Worm (Caenorhabditis elegans) whole organism, young adult: ENCODE measurements around the gene Y116A8C.25.
"Not testable (repeated sequence)": the region's sequence is repeated elsewhere in the genome, so short reads cannot be mapped to it uniquely, and the experiment has no call there.

Experiments
- B0019.2 ChIP-seq: fragments of 200-800 bp; sonication (Bioruptor generic); conservative IDR thresholded peaks from 2 replicates; pipeline ENCODE4 v1.3.6; 2022; ENCODE audit warnings: missing genetic modification reagents, missing genetic modification characterization, missing compliant biosample characterization
- B0261.1 ChIP-seq: sonication (generic microtip); optimal IDR thresholded peaks from 2 replicates; lab custom pipeline; 2016; ENCODE audit warnings: mild to moderate bottlenecking, missing genetic modification characterization, moderate library complexity, missing compliant biosample characterization
- B0336.3 ChIP-seq: fragments of 200-800 bp; sonication (Bioruptor generic); IDR thresholded peaks from 2 replicates; pipeline ENCODE4 v1.3.6; 2022; ENCODE audit warnings: missing genetic modification characterization, missing compliant biosample characterization
- C06A6.2 ChIP-seq: fragments of 200-800 bp; sonication (Bioruptor generic); conservative IDR thresholded peaks from 2 replicates; pipeline ENCODE4 v1.3.6; 2022; ENCODE audit warnings: missing genetic modification characterization, missing compliant biosample characterization
- F22D6.2 ChIP-seq: sonication (generic microtip); optimal IDR thresholded peaks from 2 replicates; lab custom pipeline; 2016; ENCODE audit warnings: mild to moderate bottlenecking, missing genetic modification characterization, missing compliant biosample characterization
- F33H1.4 ChIP-seq: fragments of 200-800 bp; sonication (Bioruptor generic); IDR thresholded peaks from 2 replicates; pipeline ENCODE4 v1.3.6; 2022; ENCODE audit warnings: missing genetic modification reagents, missing genetic modification characterization, missing compliant biosample characterization
- F37B4.10 ChIP-seq: fragments of 200-800 bp; sonication (Bioruptor generic); IDR thresholded peaks from 2 replicates; pipeline ENCODE4 v1.3.6; 2022; ENCODE audit warnings: missing genetic modification characterization, missing compliant biosample characterization
- F39B2.1 ChIP-seq: fragments of 200-800 bp; sonication (Bioruptor generic); IDR thresholded peaks from 2 replicates; pipeline ENCODE4 v1.3.6; 2022; ENCODE audit warnings: missing genetic modification reagents, missing genetic modification characterization, missing compliant biosample characterization
- F49E8.2 ChIP-seq: sonication (generic microtip); optimal IDR thresholded peaks from 3 replicates; lab custom pipeline; 2017; ENCODE audit warnings: missing genetic modification characterization, mild to moderate bottlenecking, missing compliant biosample characterization, antibody characterized with exemption, moderate library complexity; ENCODE audit not compliant: insufficient read depth
- F52B5.7 ChIP-seq: sonication (generic microtip); optimal IDR thresholded peaks from 2 replicates; lab custom pipeline; 2016; ENCODE audit warnings: mild to moderate bottlenecking, missing genetic modification characterization, missing compliant biosample characterization
- F55B11.4 ChIP-seq: sonication (generic microtip); optimal IDR thresholded peaks from 2 replicates; lab custom pipeline; 2016; ENCODE audit warnings: missing compliant biosample characterization, missing genetic modification characterization, borderline replicate concordance; ENCODE audit not compliant: insufficient read depth
- T26A5.8 ChIP-seq: sonication (generic microtip); optimal IDR thresholded peaks from 2 replicates; lab custom pipeline; 2016; ENCODE audit warnings: missing genetic modification characterization, missing compliant biosample characterization
- Y67H2A.10 ChIP-seq: fragments of 200-800 bp; sonication (Bioruptor generic); conservative IDR thresholded peaks from 2 replicates; pipeline ENCODE4 v1.3.6; 2022; ENCODE audit warnings: missing genetic modification reagents, missing genetic modification characterization, missing compliant biosample characterization
- Y79H2A.3 ChIP-seq: fragments of 200-800 bp; sonication (Bioruptor generic); conservative IDR thresholded peaks from 2 replicates; pipeline ENCODE4 v1.3.6; 2022; ENCODE audit warnings: missing genetic modification reagents, missing genetic modification characterization, missing compliant biosample characterization
- akir-1 ChIP-seq: fragments of 200-800 bp; sonication (Bioruptor generic); optimal IDR thresholded peaks from 2 replicates; lab custom pipeline; 2018; ENCODE audit warnings: mild to moderate bottlenecking, missing genetic modification characterization, moderate library complexity, missing compliant biosample characterization
- aptf-3 ChIP-seq: fragments of 200-800 bp; sonication (Bioruptor generic); IDR thresholded peaks from 2 replicates; pipeline ENCODE4 v1.3.6; 2022; ENCODE audit warnings: missing genetic modification characterization, missing compliant biosample characterization
- attf-6 ChIP-seq: fragments of 200-800 bp; sonication (Bioruptor generic); IDR thresholded peaks from 2 replicates; pipeline ENCODE4 v1.3.6; 2022; ENCODE audit warnings: missing genetic modification reagents, missing genetic modification characterization, missing compliant biosample characterization
- bed-1 ChIP-seq: fragments of 200-800 bp; sonication (Bioruptor generic); IDR thresholded peaks from 2 replicates; pipeline ENCODE4 v1.3.6; 2022; ENCODE audit warnings: missing genetic modification reagents, missing genetic modification characterization, missing compliant biosample characterization
- ccch-3 ChIP-seq: fragments of 200-800 bp; sonication (Bioruptor generic); optimal IDR thresholded peaks from 2 replicates; lab custom pipeline; 2018; ENCODE audit warnings: mild to moderate bottlenecking, missing genetic modification characterization, missing compliant biosample characterization
- dox-1 ChIP-seq: fragments of 200-800 bp; sonication (Bioruptor generic); IDR thresholded peaks from 2 replicates; pipeline ENCODE4 v1.3.6; 2022; ENCODE audit warnings: missing genetic modification reagents, missing genetic modification characterization, missing compliant biosample characterization
- efl-1 ChIP-seq: fragments of 150-350 bp; optimal IDR thresholded peaks from 2 replicates; lab custom pipeline; 2014; ENCODE audit warnings: missing biosample characterization, missing genetic modification reagents, missing genetic modification characterization
- him-1 ChIP-seq: sonication (generic microtip); optimal IDR thresholded peaks from 2 replicates; lab custom pipeline; 2016; ENCODE audit warnings: missing genotype, missing genetic modification reagents, missing genetic modification characterization, missing compliant biosample characterization
- hlh-26 ChIP-seq: fragments of 200-800 bp; sonication (Bioruptor generic); conservative IDR thresholded peaks from 2 replicates; pipeline ENCODE4 v1.3.6; 2022; ENCODE audit warnings: missing genetic modification reagents, missing genetic modification characterization, missing compliant biosample characterization
- hmg-1.2 ChIP-seq: fragments of 200-800 bp; sonication (Bioruptor generic); IDR thresholded peaks from 2 replicates; pipeline ENCODE4 v1.3.6; 2022; ENCODE audit warnings: missing genetic modification reagents, missing genetic modification characterization, missing compliant biosample characterization
- hsf-1 ChIP-seq: fragments of 200-800 bp; sonication (Bioruptor generic); IDR thresholded peaks from 2 replicates; pipeline ENCODE4 v1.3.6; 2022; ENCODE audit warnings: missing genetic modification reagents, missing genetic modification characterization, missing compliant biosample characterization
- let-607 ChIP-seq, 2 experiments: fragments of 200-800 bp in 1 of 2; sonication (Bioruptor generic) in 1 of 2; sonication (generic microtip) in 1 of 2; optimal IDR thresholded peaks; 2 replicates each; lab custom pipeline; 2016 to 2018; ENCODE audit warnings: mild to moderate bottlenecking in 2 of 2, missing compliant biosample characterization in 2 of 2, missing genetic modification characterization in 2 of 2, moderate library complexity in 2 of 2, missing genotype in 1 of 2
- lin-26 ChIP-seq: fragments of 200-800 bp; sonication (Bioruptor generic); IDR thresholded peaks from 2 replicates; pipeline ENCODE4 v1.3.6; 2022; ENCODE audit warnings: missing genetic modification reagents, missing genetic modification characterization, missing compliant biosample characterization
- lin-35 ChIP-seq, 3 experiments: fragments of 150-350 bp in 2 of 3; sonication (generic microtip) in 1 of 3; optimal IDR thresholded peaks; 2 replicates each; lab custom pipeline; 2014 to 2018; ENCODE audit warnings: missing biosample characterization in 3 of 3, missing genetic modification characterization in 3 of 3, missing genetic modification reagents in 3 of 3
- lir-1 ChIP-seq: fragments of 200-800 bp; sonication (Bioruptor generic); conservative IDR thresholded peaks from 2 replicates; pipeline ENCODE4 v1.3.6; 2022; ENCODE audit warnings: missing genetic modification reagents, missing genetic modification characterization, missing compliant biosample characterization
- madf-3 ChIP-seq: fragments of 200-800 bp; sonication (Bioruptor generic); IDR thresholded peaks from 2 replicates; pipeline ENCODE4 v1.3.6; 2022; ENCODE audit warnings: missing genetic modification reagents, missing genetic modification characterization, missing compliant biosample characterization
- madf-8 ChIP-seq: fragments of 200-800 bp; sonication (Bioruptor generic); conservative IDR thresholded peaks from 2 replicates; pipeline ENCODE4 v1.3.6; 2022; ENCODE audit warnings: missing genetic modification reagents, missing genetic modification characterization, missing compliant biosample characterization
- mes-4 ChIP-seq: sonication (generic microtip); optimal IDR thresholded peaks from 2 replicates; lab custom pipeline; 2016; ENCODE audit warnings: missing genotype, missing genetic modification characterization, missing compliant biosample characterization
- nfyb-1 ChIP-seq: fragments of 200-800 bp; sonication (Bioruptor generic); IDR thresholded peaks from 2 replicates; pipeline ENCODE4 v1.3.6; 2022; ENCODE audit warnings: missing genetic modification reagents, missing genetic modification characterization, missing compliant biosample characterization
- rpc-1 ChIP-seq, 2 experiments: fragments of 150-350 bp in 1 of 2; sonication (generic microtip) in 1 of 2; optimal IDR thresholded peaks; 2 replicates each; lab custom pipeline; 2014 to 2018; ENCODE audit warnings: missing biosample characterization in 1 of 2, missing genetic modification characterization in 1 of 2, missing genetic modification reagents in 1 of 2, missing genotype in 1 of 2
- snpc-3.4 ChIP-seq: sonication (generic microtip); optimal IDR thresholded peaks from 2 replicates; lab custom pipeline; 2017; ENCODE audit warnings: missing genetic modification characterization, mild to moderate bottlenecking, missing compliant biosample characterization, antibody characterized with exemption, moderate library complexity, missing genotype, missing genetic modification reagents
- snpc-4 ChIP-seq, 5 experiments: fragments of 150-350 bp in 1 of 5; sonication (generic microtip) in 4 of 5; optimal IDR thresholded peaks; 2 replicates each; lab custom pipeline; 2014 to 2018; ENCODE audit warnings: missing genetic modification characterization in 5 of 5, missing biosample characterization in 3 of 5, antibody characterized with exemption in 2 of 5, mild to moderate bottlenecking in 2 of 5, missing compliant biosample characterization in 2 of 5, missing genotype in 2 of 5, moderate library complexity in 2 of 5, missing genetic modification reagents in 1 of 5
- tbp1 ChIP-seq: fragments of 200-800 bp; sonication (Bioruptor generic); optimal IDR thresholded peaks from 2 replicates; lab custom pipeline; 2018; ENCODE audit warnings: mild to moderate bottlenecking, missing genetic modification characterization, missing compliant biosample characterization
- xnd-1 ChIP-seq: sonication (generic microtip); optimal IDR thresholded peaks from 2 replicates; lab custom pipeline; 2016; ENCODE audit warnings: missing genotype, missing genetic modification reagents, missing genetic modification characterization, missing compliant biosample characterization
- ztf-25 ChIP-seq: fragments of 200-800 bp; sonication (Bioruptor generic); IDR thresholded peaks from 2 replicates; pipeline ENCODE4 v1.3.6; 2022; ENCODE audit warnings: missing genetic modification reagents, missing genetic modification characterization, missing compliant biosample characterization
- ztf-26 ChIP-seq: sonication (generic microtip); optimal IDR thresholded peaks from 2 replicates; lab custom pipeline; 2017; ENCODE audit warnings: missing genetic modification characterization, missing compliant biosample characterization

Y116A8C.25 gene

DNA sequence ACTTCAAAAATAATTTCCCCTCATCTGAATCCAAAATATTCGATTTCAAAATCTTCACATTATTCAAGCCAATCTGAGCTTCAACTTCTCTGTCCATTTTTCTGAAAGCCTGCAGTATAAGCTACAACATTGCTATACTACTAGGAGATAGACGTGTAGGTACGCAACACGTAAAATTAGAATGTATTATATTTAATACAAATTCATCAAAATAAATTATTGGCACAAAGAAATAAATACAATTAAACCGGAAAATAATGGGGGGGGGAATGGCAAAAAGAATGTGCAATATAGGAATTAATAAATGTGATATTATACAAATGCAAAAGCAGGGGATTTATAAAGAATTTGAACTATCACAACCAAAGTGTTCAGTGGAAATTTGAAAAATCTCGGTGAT, at the start of gene Y116A8C.25:
TSS of gene Y116A8C.25 (minus strand) at position 101 of the 400 bp plus-strand sequence.
- 0 out of 2 replicates have a peak, but pooled peaks have one; percentile 24 for TF ChIP-seq attf-6
- no peak for TF ChIP-seq snpc-4 (GFP tag; optimal IDR thresholded peaks at IDR 0.05; lab: Kevin White, UChicago)
- peak in 1 of 4 experiments; percentile 15 for TF ChIP-seq snpc-4 (tag; optimal IDR thresholded peaks at IDR 0.05; lab: Kevin White, UChicago)
- TF ChIP-seq lin-26 (GFP tag; lab: Robert Waterston, UW) = no peak

DNA sequence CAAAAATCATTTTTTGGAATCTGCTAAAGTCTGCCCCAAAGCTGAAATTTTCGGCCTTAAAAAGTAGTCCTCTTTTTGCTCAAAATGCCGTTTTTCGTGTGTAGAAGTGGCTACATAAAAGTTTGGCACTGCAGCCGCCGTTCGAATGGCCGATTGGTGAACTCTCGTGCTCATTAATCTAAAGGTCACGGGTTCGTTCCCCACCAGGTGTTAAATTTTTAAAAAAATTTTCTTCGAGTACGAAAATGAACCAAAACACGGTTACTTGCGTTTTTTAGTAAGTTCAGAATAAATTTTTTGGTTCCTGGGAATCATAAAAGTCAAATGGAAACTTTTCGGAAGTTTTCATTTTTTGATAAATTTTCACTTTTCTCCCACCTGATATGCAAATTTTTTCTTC, 48.7 kb upstream of the Y116A8C.25 start:
- TF ChIP-seq B0261.1 (tag; lab: Kevin White, UChicago) (peak; percentile 53), rpc-1 (tag; optimal IDR thresholded peaks at IDR 0.05; lab: Kevin White, UChicago) (peak; percentile 65), hmg-1.2 (GFP tag; lab: Robert Waterston, UW) (0 out of 2 replicates have a peak, but pooled peaks have one; percentile 15), ztf-25 (GFP tag; lab: Robert Waterston, UW) (0 out of 2 replicates have a peak, but pooled peaks have one; percentile 56), dox-1 (GFP tag; lab: Robert Waterston, UW) (0 out of 2 replicates have a peak, but pooled peaks have one; percentile 8), snpc-4 (tag; optimal IDR thresholded peaks at IDR 0.05; lab: Kevin White, UChicago) (peak in 1 of 4 experiments; percentile 82), tbp1 (GFP tag; lab: Kevin White, UChicago) (peak; percentile 82), attf-6 (0 out of 2 replicates have a peak, but pooled peaks have one; percentile 19)
- not testable (repeated sequence) for TF ChIP-seq rpc-1 (optimal IDR thresholded peaks at IDR 0.05; lab: Kevin White, UChicago); snpc-4 (GFP tag; optimal IDR thresholded peaks at IDR 0.05; lab: Kevin White, UChicago)
- TF ChIP-seq, all 124 proteins: peak for 8; not testable (repeated sequence) for 116

DNA sequence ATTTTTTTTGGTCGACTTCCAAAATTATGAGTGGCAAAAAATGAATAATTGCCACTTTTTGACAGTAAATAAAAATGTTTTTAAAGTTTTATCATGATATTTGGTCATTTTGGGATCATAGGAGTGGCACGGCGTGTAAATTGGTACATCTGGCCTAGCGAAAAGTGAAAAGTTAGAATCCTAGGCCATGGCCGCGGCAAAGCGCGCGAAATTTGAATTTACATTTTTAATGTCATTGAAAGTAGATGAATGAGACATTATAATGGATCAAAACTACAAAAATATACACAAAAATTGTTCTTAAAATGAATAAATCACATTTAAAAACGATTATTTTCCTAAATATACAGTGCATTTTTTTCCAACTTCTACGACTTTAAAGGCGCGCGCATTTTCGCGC, 48.0 kb upstream of the Y116A8C.25 start:
- TF ChIP-seq lin-26 (GFP tag; lab: Robert Waterston, UW) = no peak
- no peak for TF ChIP-seq mes-4 (tag; lab: Kevin White, UChicago)
- no peak for TF ChIP-seq C06A6.2
- no peak for TF ChIP-seq lir-1 (GFP tag; lab: Robert Waterston, UW)
- no peak for TF ChIP-seq F33H1.4 (GFP tag; lab: Robert Waterston, UW)
- TF ChIP-seq snpc-3.4 (tag; lab: Kevin White, UChicago) = no peak
- no peak for TF ChIP-seq hsf-1 (GFP tag; lab: Robert Waterston, UW)
- no peak for TF ChIP-seq ztf-26 (tag; lab: Kevin White, UChicago)
- no peak for TF ChIP-seq madf-3 (GFP tag; lab: Robert Waterston, UW)
- TF ChIP-seq B0019.2 = no peak
- no peak for TF ChIP-seq let-607 (tag; optimal IDR thresholded peaks at IDR 0.05; lab: Kevin White, UChicago)
- no peak for TF ChIP-seq nfyb-1 (GFP tag; lab: Robert Waterston, UW)
- TF ChIP-seq aptf-3 (GFP tag; lab: Robert Waterston, UW) = no peak
- no peak for TF ChIP-seq F22D6.2 (tag; lab: Kevin White, UChicago)
- TF ChIP-seq hlh-26 (GFP tag; lab: Robert Waterston, UW) = no peak
- TF ChIP-seq Y67H2A.10 = no peak

DNA sequence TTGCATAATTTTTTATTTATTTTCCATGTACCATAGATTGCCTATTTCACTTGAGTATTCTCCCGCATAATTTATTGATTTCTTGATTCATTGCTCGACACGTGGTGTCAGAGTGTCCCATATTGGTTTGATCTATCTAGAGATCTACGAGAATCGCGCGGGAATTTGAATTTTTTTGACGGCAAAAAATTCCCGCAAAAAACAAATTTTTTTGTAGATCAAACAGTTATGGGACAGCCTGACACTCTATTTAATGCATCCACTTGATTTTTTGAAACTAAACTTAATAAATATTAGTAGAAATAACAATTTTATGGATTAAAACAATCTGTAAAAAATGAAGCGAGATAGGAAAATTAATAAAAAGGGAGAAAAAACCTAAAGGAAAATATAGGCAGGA, 47.4 kb upstream of the Y116A8C.25 start:
- TF ChIP-seq F49E8.2 = no peak
- no peak for TF ChIP-seq lin-35 (GFP tag; optimal IDR thresholded peaks at IDR 0.05; lab: Kevin White, UChicago)
- no peak for TF ChIP-seq F52B5.7 (tag; lab: Kevin White, UChicago)
- TF ChIP-seq B0336.3 (GFP tag; lab: Robert Waterston, UW) = 0 out of 2 replicates have a peak, but pooled peaks have one; percentile 12
- peak; percentile 56 for TF ChIP-seq xnd-1 (tag; lab: Kevin White, UChicago)
- TF ChIP-seq madf-8 = peak; percentile 61
- TF ChIP-seq F55B11.4 = no peak
- no peak for TF ChIP-seq F39B2.1 (GFP tag; lab: Robert Waterston, UW)
- no peak for TF ChIP-seq him-1 (tag; lab: Kevin White, UChicago)
- peak; percentile 68 for TF ChIP-seq efl-1 (GFP tag; lab: Kevin White, UChicago)
- TF ChIP-seq C06A6.2 = no peak
- TF ChIP-seq attf-6 = peak; percentile 78; the same call in 1 of the 2 replicates
- no peak for TF ChIP-seq bed-1
- TF ChIP-seq akir-1 = no peak
- TF ChIP-seq ccch-3 (GFP tag; lab: Kevin White, UChicago) = no peak
- TF ChIP-seq F37B4.10 (GFP tag; lab: Robert Waterston, UW) = no peak
- TF ChIP-seq madf-3 (GFP tag; lab: Robert Waterston, UW) = 0 out of 2 replicates have a peak, but pooled peaks have one; percentile 50
- TF ChIP-seq Y79H2A.3 (GFP tag; lab: Robert Waterston, UW) = 0 out of 2 replicates have a peak, but pooled peaks have one; percentile 46
- no peak for TF ChIP-seq T26A5.8 (tag; lab: Kevin White, UChicago)
- no peak for TF ChIP-seq snpc-4 (GFP tag; optimal IDR thresholded peaks at IDR 0.05; lab: Kevin White, UChicago)
- peak in 2 of 4 experiments; percentile 46 to 79 for TF ChIP-seq snpc-4 (tag; optimal IDR thresholded peaks at IDR 0.05; lab: Kevin White, UChicago)
- TF ChIP-seq tbp1 (GFP tag; lab: Kevin White, UChicago) = peak; percentile 25
